Worm (Caenorhabditis elegans): Measurements from ENCODE around the gene F52H2.5.

- TF ChIP-seq nhr-25 (tag; optimal IDR thresholded peaks at IDR 0.05) (peak; percentile 66), R02D3.7 (tag; optimal IDR thresholded peaks at IDR 0.05) (no peak), F13H6.1 (tag; optimal IDR thresholded peaks at IDR 0.05) (no peak), unc-55 (GFP tag; optimal IDR thresholded peaks at IDR 0.05) (no peak)
Observed at ce11 chrX:2581828-2582589, 22.1 kb upstream of the F52H2.5 start.

All from whole organism, L2 larva.